Worm (Caenorhabditis elegans): Measurements from ENCODE around the gene R10D12.13.

ce11 chrV:14003587-14004156 lies 41.5 kb downstream of the R10D12.13 start:
- no peak for TF ChIP-seq med-1 (GFP tag; optimal IDR thresholded peaks at IDR 0.05; ENCODE audit: insufficient read depth)
- TF ChIP-seq ztf-23 (GFP tag; IDR thresholded peaks at IDR 0.05), result no peak
- no peak for TF ChIP-seq tab-1 (GFP tag; IDR thresholded peaks at IDR 0.05)
- TF ChIP-seq ztf-29 (GFP tag; IDR thresholded peaks at IDR 0.05), result no peak
- no peak for TF ChIP-seq T22C8.4 (GFP tag; IDR thresholded peaks at IDR 0.05)

All from whole organism, midembryonic.